Worm (Caenorhabditis elegans) whole organism, mixed stage, embryonic: ENCODE data around the gene Y11D7A.10.

Experiments used
- M03D4.4 ChIP-seq: sonication (generic microtip); optimal IDR thresholded peaks from 2 replicates; lab custom pipeline; 2017; ENCODE audit warnings: mild to moderate bottlenecking, missing genetic modification characterization, missing compliant biosample characterization
- bed-3 ChIP-seq: fragments of 200-800 bp; sonication (Bioruptor generic); optimal IDR thresholded peaks from 3 replicates; lab custom pipeline; 2018; ENCODE audit warnings: mild to moderate bottlenecking, missing genetic modification characterization, moderate library complexity, missing compliant biosample characterization
- ceh-43 ChIP-seq: fragments of 200-800 bp; sonication (Bioruptor generic); optimal IDR thresholded peaks from 2 replicates; lab custom pipeline; 2018; ENCODE audit warnings: mild to moderate bottlenecking, missing genetic modification characterization, moderate library complexity, missing compliant biosample characterization
- ceh-83 ChIP-seq: fragments of 200-800 bp; sonication (Bioruptor generic); optimal IDR thresholded peaks from 2 replicates; lab custom pipeline; 2018; ENCODE audit warnings: mild to moderate bottlenecking, missing genetic modification characterization, missing compliant biosample characterization
- ces-1 ChIP-seq: fragments of 150-350 bp; optimal IDR thresholded peaks from 2 replicates; lab custom pipeline; 2014; ENCODE audit warnings: missing biosample characterization, missing genetic modification reagents, missing genetic modification characterization
- cnd-1 ChIP-seq: fragments of 200-800 bp; sonication (Bioruptor generic); optimal IDR thresholded peaks from 2 replicates; lab custom pipeline; 2018; ENCODE audit warnings: mild to moderate bottlenecking, missing genetic modification characterization, missing compliant biosample characterization
- drap-1 ChIP-seq: fragments of 200-800 bp; sonication (Bioruptor generic); optimal IDR thresholded peaks from 3 replicates; lab custom pipeline; 2018; ENCODE audit warnings: mild to moderate bottlenecking, missing genetic modification characterization, missing compliant biosample characterization
- elt-1 ChIP-seq: sonication (generic microtip); optimal IDR thresholded peaks from 2 replicates; lab custom pipeline; 2017; ENCODE audit warnings: missing genetic modification characterization, mild to moderate bottlenecking, missing compliant biosample characterization, antibody characterized with exemption, moderate library complexity, borderline replicate concordance; ENCODE audit not compliant: insufficient read depth
- elt-3 ChIP-seq: fragments of 150-350 bp; optimal IDR thresholded peaks from 2 replicates; lab custom pipeline; 2014; ENCODE audit warnings: missing biosample characterization, missing genetic modification characterization
- flh-1 ChIP-seq: fragments of 200-800 bp; sonication (Bioruptor generic); optimal IDR thresholded peaks from 2 replicates; lab custom pipeline; 2018; ENCODE audit warnings: mild to moderate bottlenecking, missing genetic modification characterization, moderate library complexity, missing compliant biosample characterization
- ham-2 ChIP-seq: fragments of 200-800 bp; sonication (Bioruptor generic); optimal IDR thresholded peaks from 2 replicates; lab custom pipeline; 2018; ENCODE audit warnings: mild to moderate bottlenecking, missing genetic modification characterization, missing compliant biosample characterization
- hlh-1 ChIP-seq: fragments of 150-350 bp; optimal IDR thresholded peaks from 2 replicates; lab custom pipeline; 2014; ENCODE audit warnings: missing biosample characterization, missing genetic modification reagents, missing genetic modification characterization
- lin-32 ChIP-seq: fragments of 200-800 bp; sonication (Bioruptor generic); optimal IDR thresholded peaks from 2 replicates; lab custom pipeline; 2018; ENCODE audit warnings: mild to moderate bottlenecking, missing genetic modification characterization, missing compliant biosample characterization
- lsy-2 ChIP-seq: fragments of 150-350 bp; optimal IDR thresholded peaks from 2 replicates; lab custom pipeline; 2014; ENCODE audit warnings: missing biosample characterization, missing genetic modification characterization
- mab-5 ChIP-seq: fragments of 150-350 bp; optimal IDR thresholded peaks from 2 replicates; lab custom pipeline; 2014; ENCODE audit warnings: missing biosample characterization, missing genetic modification characterization
- mls-2 ChIP-seq: sonication (generic microtip); optimal IDR thresholded peaks from 2 replicates; lab custom pipeline; 2016; ENCODE audit warnings: mild to moderate bottlenecking, missing genetic modification characterization, moderate library complexity, missing compliant biosample characterization
- nhr-12 ChIP-seq: fragments of 150-350 bp; optimal IDR thresholded peaks from 2 replicates; lab custom pipeline; 2014; ENCODE audit warnings: missing biosample characterization, missing genetic modification characterization
- nhr-2 ChIP-seq: fragments of 150-350 bp; optimal IDR thresholded peaks from 2 replicates; lab custom pipeline; 2014; ENCODE audit warnings: missing biosample characterization, missing genetic modification characterization
- nhr-237 ChIP-seq: fragments of 150-350 bp; optimal IDR thresholded peaks from 2 replicates; lab custom pipeline; 2014; ENCODE audit warnings: missing biosample characterization, missing genetic modification characterization
- nhr-28 ChIP-seq: fragments of 150-350 bp; optimal IDR thresholded peaks from 2 replicates; lab custom pipeline; 2014; ENCODE audit warnings: missing biosample characterization, missing genetic modification characterization
- nhr-76 ChIP-seq: sonication (generic microtip); optimal IDR thresholded peaks from 2 replicates; lab custom pipeline; 2017; ENCODE audit warnings: missing biosample characterization, missing genetic modification characterization
- pha-4 ChIP-seq: fragments of 150-350 bp; optimal IDR thresholded peaks from 2 replicates; lab custom pipeline; 2018; ENCODE audit warnings: missing biosample characterization, missing genetic modification reagents, missing genetic modification characterization
- sem-2 ChIP-seq: fragments of 200-800 bp; sonication (Bioruptor generic); optimal IDR thresholded peaks from 2 replicates; lab custom pipeline; 2018; ENCODE audit warnings: mild to moderate bottlenecking, missing genetic modification characterization, missing compliant biosample characterization
- snpc-4 ChIP-seq: fragments of 150-350 bp; optimal IDR thresholded peaks from 2 replicates; lab custom pipeline; 2014; ENCODE audit warnings: missing biosample characterization, missing genetic modification characterization
- sptf-1 ChIP-seq: sonication (generic microtip); optimal IDR thresholded peaks from 2 replicates; lab custom pipeline; 2017; ENCODE audit warnings: mild to moderate bottlenecking, missing genetic modification characterization, moderate library complexity, missing compliant biosample characterization
- tbx-8 ChIP-seq: fragments of 200-800 bp; sonication (Bioruptor generic); optimal IDR thresholded peaks from 2 replicates; lab custom pipeline; 2018; ENCODE audit warnings: mild to moderate bottlenecking, missing genetic modification characterization, moderate library complexity, missing compliant biosample characterization
- unc-39 ChIP-seq: fragments of 150-350 bp; optimal IDR thresholded peaks from 2 replicates; lab custom pipeline; 2014; ENCODE audit warnings: missing biosample characterization, missing genetic modification characterization
- unc-62 ChIP-seq: fragments of 150-350 bp; optimal IDR thresholded peaks from 2 replicates; lab custom pipeline; 2014; ENCODE audit warnings: missing biosample characterization, missing genetic modification reagents, missing genetic modification characterization
- zip-8 ChIP-seq: fragments of 150-350 bp; optimal IDR thresholded peaks from 2 replicates; lab custom pipeline; 2014; ENCODE audit warnings: missing biosample characterization, missing genetic modification characterization
- ztf-11 ChIP-seq: fragments of 150-350 bp; optimal IDR thresholded peaks from 2 replicates; lab custom pipeline; 2014; ENCODE audit warnings: missing biosample characterization, missing genetic modification characterization

Gene Y11D7A.10

ce11 chrIV:9263812-9264320 lies 4.3 kb upstream of the Y11D7A.10 start, which contains the start of gene flh-1 (continued):
- no peak for TF ChIP-seq elt-3 (tag; lab: Kevin White, UChicago)
- TF ChIP-seq hlh-1 (tag; lab: Kevin White, UChicago): peak; percentile 64
- TF ChIP-seq zip-8: no peak
- TF ChIP-seq flh-1 (GFP tag; lab: Kevin White, UChicago): no peak
- TF ChIP-seq lin-32 (GFP tag; lab: Kevin White, UChicago): peak; percentile 91
- TF ChIP-seq, all 35 proteins: peak for 15

- no peak for TF ChIP-seq mls-2 (tag; lab: Kevin White, UChicago)
- TF ChIP-seq elt-3 (tag; lab: Kevin White, UChicago): no peak
Observed at ce11 chrIV:9262295-9262694, 2.7 kb upstream of the Y11D7A.10 start.

- TF ChIP-seq M03D4.4 (tag; lab: Kevin White, UChicago) (no peak), sptf-1 (tag; lab: Kevin White, UChicago) (no peak), mab-5 (tag; lab: Kevin White, UChicago) (no peak), unc-62 (no peak), ham-2 (GFP tag; lab: Kevin White, UChicago) (no peak), nhr-2 (no peak), drap-1 (GFP tag; lab: Kevin White, UChicago) (no peak), sem-2 (GFP tag; lab: Kevin White, UChicago) (no peak), cnd-1 (no peak), bed-3 (GFP tag; lab: Kevin White, UChicago) (no peak), nhr-12 (no peak), ces-1 (GFP tag; lab: Kevin White, UChicago) (no peak), ceh-83 (GFP tag; lab: Kevin White, UChicago) (no peak), unc-39 (tag; lab: Kevin White, UChicago) (no peak), nhr-76 (no peak)
Observed at ce11 chrIV:9261687-9262086, 2.1 kb upstream of the Y11D7A.10 start, which contains the start of gene col-120. Gene col-120, minus strand, starts transcription at chrIV:9261787.

ce11 chrIV:9260826-9261225 lies 1.3 kb upstream of the Y11D7A.10 start:
- no peak for TF ChIP-seq lsy-2 (tag; lab: Kevin White, UChicago)
- TF ChIP-seq snpc-4: no peak
- TF ChIP-seq nhr-76: no peak
- TF ChIP-seq unc-62: no peak
- TF ChIP-seq tbx-8 (GFP tag; lab: Kevin White, UChicago): no peak
- no peak for TF ChIP-seq lin-32 (GFP tag; lab: Kevin White, UChicago)
- no peak for TF ChIP-seq ces-1 (GFP tag; lab: Kevin White, UChicago)
- TF ChIP-seq mab-5 (tag; lab: Kevin White, UChicago): no peak
- TF ChIP-seq nhr-28 (tag; lab: Kevin White, UChicago): no peak
- no peak for TF ChIP-seq ceh-83 (GFP tag; lab: Kevin White, UChicago)
- TF ChIP-seq ham-2 (GFP tag; lab: Kevin White, UChicago): no peak
- no peak for TF ChIP-seq ztf-11 (tag; lab: Kevin White, UChicago)
- TF ChIP-seq mls-2 (tag; lab: Kevin White, UChicago): no peak
- no peak for TF ChIP-seq hlh-1 (tag; lab: Kevin White, UChicago)
- no peak for TF ChIP-seq nhr-237 (tag; lab: Kevin White, UChicago)
- TF ChIP-seq nhr-2: no peak
- no peak for TF ChIP-seq ceh-43

ce11 chrIV:9260334-9260733 lies 766 bp upstream of the Y11D7A.10 start:
- no peak for TF ChIP-seq nhr-2
- TF ChIP-seq cnd-1: no peak
- TF ChIP-seq mab-5 (tag; lab: Kevin White, UChicago): no peak
- TF ChIP-seq hlh-1 (tag; lab: Kevin White, UChicago): no peak
- TF ChIP-seq tbx-8 (GFP tag; lab: Kevin White, UChicago): no peak
- TF ChIP-seq mls-2 (tag; lab: Kevin White, UChicago): no peak
- TF ChIP-seq drap-1 (GFP tag; lab: Kevin White, UChicago): no peak
- TF ChIP-seq lin-32 (GFP tag; lab: Kevin White, UChicago): no peak
- TF ChIP-seq lsy-2 (tag; lab: Kevin White, UChicago): peak; percentile 26
- TF ChIP-seq sptf-1 (tag; lab: Kevin White, UChicago): no peak
- peak; percentile 3 for TF ChIP-seq nhr-237 (tag; lab: Kevin White, UChicago)
- peak; percentile 25 for TF ChIP-seq pha-4 (tag; lab: Kevin White, UChicago)
- TF ChIP-seq zip-8: no peak
- TF ChIP-seq elt-1: no peak
- no peak for TF ChIP-seq sem-2 (GFP tag; lab: Kevin White, UChicago)
- TF ChIP-seq unc-62: no peak
- TF ChIP-seq, all 35 proteins: peak for 3
